Fruit fly (Drosophila melanogaster): ENCODE results near the gene Uch.

dm6 chr2L:2173191-2173590 is 40.8 kb downstream of the Uch start:
- TF ChIP-seq CG14711 (tag; optimal IDR thresholded peaks at IDR 0.05) (no peak), kay (GFP tag; ENCODE audit: borderline replicate concordance) (no peak), toe (GFP tag; optimal IDR thresholded peaks at IDR 0.05) (no peak), CG12768 (GFP tag; optimal IDR thresholded peaks at IDR 0.05) (no peak), CG1620 (GFP tag; optimal IDR thresholded peaks at IDR 0.05) (no peak), bab1 (GFP tag; optimal IDR thresholded peaks at IDR 0.05) (no peak), Hr96 (GFP tag; optimal IDR thresholded peaks at IDR 0.05) (no peak), pad (GFP tag; optimal IDR thresholded peaks at IDR 0.05) (no peak), CG7045 (GFP tag; optimal IDR thresholded peaks at IDR 0.05) (no peak), CG7101 (tag; optimal IDR thresholded peaks at IDR 0.05) (no peak), cic (GFP tag; optimal IDR thresholded peaks at IDR 0.05) (no peak), ovo (GFP tag; optimal IDR thresholded peaks at IDR 0.05) (no peak)
